Worm (Caenorhabditis elegans): Measurements from ENCODE around the gene C18C4.7.

Gene C18C4.7

DNA sequence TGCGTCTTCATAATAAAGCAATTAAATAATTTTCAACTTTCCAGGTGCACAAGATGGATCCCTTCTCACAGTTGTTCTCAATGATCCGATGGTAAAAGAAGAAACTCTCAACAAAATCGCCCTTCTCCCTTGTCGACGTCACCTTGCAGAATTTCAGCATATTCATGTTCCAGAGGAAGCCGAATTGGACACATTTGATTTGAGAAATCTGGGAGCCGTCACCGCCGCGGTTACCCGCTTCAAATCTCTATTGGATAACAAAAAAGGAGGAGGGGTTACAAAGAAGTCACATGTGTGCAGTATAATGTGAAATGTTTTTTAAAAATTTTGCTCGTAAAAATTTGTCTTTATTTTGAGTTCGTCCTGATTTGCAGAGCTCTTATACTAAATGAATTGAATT, 64.3 kb downstream of the C18C4.7 start (continued):
- TF ChIP-seq madf-10 (tag; optimal IDR thresholded peaks at IDR 0.05) (no peak), F33H1.4 (GFP tag; IDR thresholded peaks at IDR 0.05) (0 out of 2 replicates have a peak, but pooled peaks have one; percentile 16), lin-40 (tag; optimal IDR thresholded peaks at IDR 0.05) (no peak), lsy-27 (tag; optimal IDR thresholded peaks at IDR 0.05; ENCODE audit: borderline replicate concordance, insufficient read depth) (no peak), ztf-22 (GFP tag; optimal IDR thresholded peaks at IDR 0.05) (no peak), hrde-1 (tag; optimal IDR thresholded peaks at IDR 0.05; ENCODE audit: borderline replicate concordance) (no peak), pbrm-1 (GFP tag; IDR thresholded peaks at IDR 0.05) (peak; percentile 23; the same call in 1 of the 2 replicates), Y56A3A.18 (GFP tag; IDR thresholded peaks at IDR 0.05) (peak; percentile 36; the same call in 1 of the 2 replicates), tbp1 (GFP tag; optimal IDR thresholded peaks at IDR 0.05) (peak; percentile 13), F22D6.2 (tag; optimal IDR thresholded peaks at IDR 0.05) (no peak), nhr-179 (tag; optimal IDR thresholded peaks at IDR 0.05) (no peak), dpff-1 (tag; optimal IDR thresholded peaks at IDR 0.05) (no peak), nhr-27 (tag; optimal IDR thresholded peaks at IDR 0.05) (no peak), Y53G8AR.9 (GFP tag; conservative IDR thresholded peaks at IDR 0.05) (peak; percentile 54; the same call in 1 of the 2 replicates), snpc-3.4 (tag; optimal IDR thresholded peaks at IDR 0.05) (peak; percentile 10), F39B2.1 (GFP tag; IDR thresholded peaks at IDR 0.05) (0 out of 2 replicates have a peak, but pooled peaks have one; percentile 14), nfya-2 (GFP tag; IDR thresholded peaks at IDR 0.05) (no peak), him-1 (tag; optimal IDR thresholded peaks at IDR 0.05) (no peak), F10E7.11 (tag; optimal IDR thresholded peaks at IDR 0.05) (no peak), Y79H2A.3 (GFP tag; conservative IDR thresholded peaks at IDR 0.05) (0 out of 2 replicates have a peak, but pooled peaks have one; percentile 10), ztf-26 (tag; optimal IDR thresholded peaks at IDR 0.05) (peak; percentile 31), xnd-1 (tag; optimal IDR thresholded peaks at IDR 0.05) (no peak), F57C9.4 (tag; optimal IDR thresholded peaks at IDR 0.05) (no peak), unc-62 (GFP tag; optimal IDR thresholded peaks at IDR 0.05) (no peak), ceh-100 (GFP tag; IDR thresholded peaks at IDR 0.05) (no peak), efl-1 (GFP tag; optimal IDR thresholded peaks at IDR 0.05) (no peak), bed-2 (GFP tag; IDR thresholded peaks at IDR 0.05) (no peak), K12H6.12 (tag; optimal IDR thresholded peaks at IDR 0.05) (no peak), nhr-90 (tag; optimal IDR thresholded peaks at IDR 0.05) (no peak), lin-26 (GFP tag; IDR thresholded peaks at IDR 0.05) (peak; percentile 46; the same call in 1 of the 2 replicates), mxl-1 (tag; optimal IDR thresholded peaks at IDR 0.05) (no peak), ekl-4 (GFP tag; IDR thresholded peaks at IDR 0.05) (peak; percentile 54), snpc-4 (GFP tag; optimal IDR thresholded peaks at IDR 0.05) (no peak), snpc-4 (tag; optimal IDR thresholded peaks at IDR 0.05) (peak in 1 of 4 experiments; percentile 15), ceh-27 (GFP tag; optimal IDR thresholded peaks at IDR 0.05) (no peak), T07F8.4 (tag; optimal IDR thresholded peaks at IDR 0.05) (no peak), repo-1 (tag; optimal IDR thresholded peaks at IDR 0.05) (peak; percentile 22), K11D2.4 (GFP tag; IDR thresholded peaks at IDR 0.05) (no peak), ZK185.1 (tag; optimal IDR thresholded peaks at IDR 0.05; ENCODE audit: poor library complexity, severe bottlenecking) (no peak), egrh-3 (GFP tag; IDR thresholded peaks at IDR 0.05) (no peak), F49E8.2 (tag; optimal IDR thresholded peaks at IDR 0.05; ENCODE audit: insufficient read depth) (no peak)

All from whole organism, young adult.